Worm (Caenorhabditis elegans): ENCODE results near the gene die-1.
A peak's percentile ranks its signal among the peaks of the same experiment; 100 is the strongest.

Gene die-1

ce11 chrII:10065472-10065871 lies 2.2 kb downstream of the die-1 start:
- TF ChIP-seq nhr-76 (tag; optimal IDR thresholded peaks at IDR 0.05) = no peak
- TF ChIP-seq isw-1 (GFP tag; IDR thresholded peaks at IDR 0.05) = no peak
- no peak for TF ChIP-seq zag-1 (tag; optimal IDR thresholded peaks at IDR 0.05)

- TF ChIP-seq zag-1 (tag; optimal IDR thresholded peaks at IDR 0.05) = no peak
- peak; percentile 19 for TF ChIP-seq lin-14 (GFP tag; optimal IDR thresholded peaks at IDR 0.05)
- TF ChIP-seq efl-3 (GFP tag; optimal IDR thresholded peaks at IDR 0.05) = no peak
- TF ChIP-seq tlp-1 (tag; optimal IDR thresholded peaks at IDR 0.05) = no peak
- no peak for TF ChIP-seq lsy-2 (tag; optimal IDR thresholded peaks at IDR 0.05)
- TF ChIP-seq hlh-4 (tag; optimal IDR thresholded peaks at IDR 0.05) = no peak
- no peak for TF ChIP-seq fkh-10 (GFP tag; optimal IDR thresholded peaks at IDR 0.05)
- TF ChIP-seq ceh-82 (tag; optimal IDR thresholded peaks at IDR 0.05) = no peak
- TF ChIP-seq ces-1 (GFP tag; optimal IDR thresholded peaks at IDR 0.05) = peak; percentile 13
- no peak for TF ChIP-seq lir-3 (tag; optimal IDR thresholded peaks at IDR 0.05; ENCODE audit: poor library complexity)
- no peak for TF ChIP-seq mdl-1 (tag; optimal IDR thresholded peaks at IDR 0.05)
- no peak for TF ChIP-seq skn-1 (tag; optimal IDR thresholded peaks at IDR 0.05)
- TF ChIP-seq unc-30 (tag; optimal IDR thresholded peaks at IDR 0.05) = no peak
- TF ChIP-seq ztf-4 (tag; optimal IDR thresholded peaks at IDR 0.05) = no peak
- TF ChIP-seq irx-1 (tag; optimal IDR thresholded peaks at IDR 0.05) = no peak
These were observed 7.2 kb downstream of the die-1 start, which contains the start of gene stg-1 for ce11 chrII:10060508-10060907. Gene stg-1, minus strand, starts transcription at chrII:10060660.

- no peak for TF ChIP-seq efl-1 (optimal IDR thresholded peaks at IDR 0.05)
- TF ChIP-seq efl-1 (GFP tag; optimal IDR thresholded peaks at IDR 0.05 in 1 of 2) = peak in 1 of 2 experiments; percentile 91
- no peak for TF ChIP-seq isw-1 (GFP tag; IDR thresholded peaks at IDR 0.05)
These were observed 11.1 kb downstream of the die-1 start, which contains the start of gene C18D1.2 for ce11 chrII:10056545-10057038. Gene C18D1.2, plus strand, starts transcription at chrII:10056988.

- TF ChIP-seq dsc-1 (tag; optimal IDR thresholded peaks at IDR 0.05) = peak; percentile 65
- TF ChIP-seq efl-1 (optimal IDR thresholded peaks at IDR 0.05) = no peak
- TF ChIP-seq efl-1 (GFP tag; optimal IDR thresholded peaks at IDR 0.05 in 1 of 2) = peak in 1 of 2 experiments; percentile 29
- no peak for TF ChIP-seq skn-1 (tag; optimal IDR thresholded peaks at IDR 0.05)
- TF ChIP-seq mep-1 (tag; optimal IDR thresholded peaks at IDR 0.05) = no peak
- TF ChIP-seq mdl-1 (tag; optimal IDR thresholded peaks at IDR 0.05) = no peak
- peak; percentile 27 for TF ChIP-seq lin-14 (GFP tag; optimal IDR thresholded peaks at IDR 0.05)
- no peak for TF ChIP-seq nhr-20 (tag; optimal IDR thresholded peaks at IDR 0.05)
- no peak for TF ChIP-seq nhr-90 (tag; optimal IDR thresholded peaks at IDR 0.05; ENCODE audit: poor library complexity)
These were observed 16.2 kb downstream of the die-1 start for ce11 chrII:10051485-10051884.

- TF ChIP-seq vab-15 (tag; optimal IDR thresholded peaks at IDR 0.05) (no peak), nhr-77 (tag; optimal IDR thresholded peaks at IDR 0.05) (no peak), lin-14 (GFP tag; optimal IDR thresholded peaks at IDR 0.05) (no peak), efl-3 (GFP tag; optimal IDR thresholded peaks at IDR 0.05) (no peak), unc-130 (tag; optimal IDR thresholded peaks at IDR 0.05) (no peak), blmp-1 (tag; optimal IDR thresholded peaks at IDR 0.05) (no peak), unc-86 (tag; optimal IDR thresholded peaks at IDR 0.05) (no peak), C16A3.4 (tag; optimal IDR thresholded peaks at IDR 0.05) (no peak), skn-1 (tag; optimal IDR thresholded peaks at IDR 0.05) (no peak), snpc-4 (tag; optimal IDR thresholded peaks at IDR 0.05) (no peak), egl-27 (tag; optimal IDR thresholded peaks at IDR 0.05) (no peak)
These were observed 19.1 kb downstream of the die-1 start, which contains the start of gene flp-4 for ce11 chrII:10048568-10048967. Gene flp-4, plus strand, starts transcription at chrII:10048868.

- no peak for TF ChIP-seq nhr-11 (tag; optimal IDR thresholded peaks at IDR 0.05)
- TF ChIP-seq elt-3 (tag; optimal IDR thresholded peaks at IDR 0.05) = peak in 1 of 6 experiments; percentile 55
- no peak for TF ChIP-seq efl-1 (optimal IDR thresholded peaks at IDR 0.05)
- TF ChIP-seq efl-1 (GFP tag; optimal IDR thresholded peaks at IDR 0.05 in 1 of 2) = peak in 1 of 2 experiments; percentile 77
- TF ChIP-seq skn-1 (tag; optimal IDR thresholded peaks at IDR 0.05) = no peak
- no peak for TF ChIP-seq hlh-4 (tag; optimal IDR thresholded peaks at IDR 0.05)
- TF ChIP-seq pax-3 (tag; optimal IDR thresholded peaks at IDR 0.05) = no peak
- TF ChIP-seq blmp-1 (tag; optimal IDR thresholded peaks at IDR 0.05) = peak; percentile 97
These were observed 22.0 kb downstream of the die-1 start for ce11 chrII:10045670-10046069.

Measured in whole organism, L1 larva.